Worm (Caenorhabditis elegans): ENCODE data around the gene chtb-2.

The chtb-2 gene

DNA sequence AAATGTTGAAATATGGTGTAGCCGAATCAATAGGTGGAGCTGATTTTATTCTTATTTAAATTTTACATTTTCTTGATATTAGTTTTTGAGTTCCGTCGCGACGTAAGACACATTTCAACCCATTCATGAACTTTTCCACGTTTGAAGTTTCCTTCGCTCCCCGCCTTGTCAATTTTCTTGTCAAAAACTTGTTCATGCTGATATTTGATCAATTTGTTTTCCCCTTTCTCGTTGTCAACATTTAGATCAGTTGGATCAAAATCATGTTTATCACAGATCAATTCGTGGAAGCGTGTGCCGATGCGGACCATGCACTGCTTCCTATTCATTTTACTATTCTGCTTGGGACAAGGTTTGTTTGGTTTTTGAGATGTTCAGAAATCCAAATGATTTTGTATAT lies at the start of gene chtb-2:
TSS of gene chtb-2 (plus strand) at position 301 of the 400 bp plus-strand sequence.
- TF ChIP-seq scrt-1 (GFP tag; IDR thresholded peaks at IDR 0.05) (no peak), ets-7 (tag; optimal IDR thresholded peaks at IDR 0.05) (no peak), pes-1 (GFP tag; IDR thresholded peaks at IDR 0.05) (no peak), B0310.2 (tag; optimal IDR thresholded peaks at IDR 0.05) (no peak), ceh-36 (tag; optimal IDR thresholded peaks at IDR 0.05) (no peak), aly-1 (tag; optimal IDR thresholded peaks at IDR 0.05) (no peak), hnd-1 (tag; optimal IDR thresholded peaks at IDR 0.05) (no peak), ceh-13 (GFP tag; optimal IDR thresholded peaks at IDR 0.05) (no peak), ama-1 (optimal IDR thresholded peaks at IDR 0.05) (no peak), sea-1 (GFP tag; conservative IDR thresholded peaks at IDR 0.05) (no peak), hmbx-1 (tag; optimal IDR thresholded peaks at IDR 0.05) (no peak)

ce11 chrIII:6436308-6436707 lies 46.7 kb upstream of the chtb-2 start, which contains the start of gene C05D11.1:
C05D11.1 (plus strand) TSS chrIII:6436608.
- TF ChIP-seq flt-1 (GFP tag; IDR thresholded peaks at IDR 0.05) (no peak), aly-1 (tag; optimal IDR thresholded peaks at IDR 0.05) (no peak), hnd-1 (tag; optimal IDR thresholded peaks at IDR 0.05) (no peak), sea-1 (GFP tag; conservative IDR thresholded peaks at IDR 0.05) (no peak), hmbx-1 (tag; optimal IDR thresholded peaks at IDR 0.05) (no peak), ets-7 (tag; optimal IDR thresholded peaks at IDR 0.05) (no peak), hmg-4 (GFP tag; optimal IDR thresholded peaks at IDR 0.05) (no peak)

DNA sequence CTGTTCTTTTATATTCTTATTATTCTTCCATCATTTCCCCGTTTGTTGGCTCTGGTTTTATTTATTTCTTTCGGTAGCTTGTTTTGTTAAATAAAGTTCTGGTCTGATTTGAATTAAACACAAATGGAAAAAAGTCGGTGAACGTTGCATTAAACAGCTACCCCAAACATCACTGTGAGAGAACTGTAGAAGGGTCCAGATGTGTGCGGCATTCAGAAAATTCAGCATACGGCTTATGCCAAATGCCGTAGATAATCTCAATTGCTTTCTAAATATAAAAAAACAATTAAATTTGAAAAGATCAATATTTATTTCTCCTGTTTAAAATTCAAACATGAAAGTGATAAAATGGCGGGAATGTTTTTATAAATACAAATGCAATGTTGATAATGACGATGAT lies 43.2 kb upstream of the chtb-2 start:
- TF ChIP-seq hmbx-1 (tag; optimal IDR thresholded peaks at IDR 0.05) (no peak), hnd-1 (tag; optimal IDR thresholded peaks at IDR 0.05) (no peak), sea-1 (GFP tag; conservative IDR thresholded peaks at IDR 0.05) (no peak), tbx-37 (GFP tag; conservative IDR thresholded peaks at IDR 0.05) (no peak), hmg-4 (GFP tag; optimal IDR thresholded peaks at IDR 0.05) (no peak), ceh-13 (GFP tag; optimal IDR thresholded peaks at IDR 0.05) (no peak), pes-1 (GFP tag; IDR thresholded peaks at IDR 0.05) (no peak), ama-1 (optimal IDR thresholded peaks at IDR 0.05) (no peak), ceh-36 (tag; optimal IDR thresholded peaks at IDR 0.05) (no peak), flt-1 (GFP tag; IDR thresholded peaks at IDR 0.05) (no peak), tra-4 (tag; optimal IDR thresholded peaks at IDR 0.05) (no peak), tbx-11 (GFP tag; IDR thresholded peaks at IDR 0.05) (no peak), ets-7 (tag; optimal IDR thresholded peaks at IDR 0.05) (no peak), scrt-1 (GFP tag; IDR thresholded peaks at IDR 0.05) (no peak), F13C5.2 (tag; optimal IDR thresholded peaks at IDR 0.05) (no peak), B0310.2 (tag; optimal IDR thresholded peaks at IDR 0.05) (no peak), aly-1 (tag; optimal IDR thresholded peaks at IDR 0.05) (no peak)

ce11 chrIII:6442305-6443125 lies 40.5 kb upstream of the chtb-2 start, which contains the start of gene mel-32:
mel-32 (minus strand) TSS chrIII:6443000.
- no peak for TF ChIP-seq aly-1 (tag; optimal IDR thresholded peaks at IDR 0.05)
- TF ChIP-seq ama-1 (optimal IDR thresholded peaks at IDR 0.05) = peak; percentile 21

- no peak for TF ChIP-seq sea-1 (GFP tag; conservative IDR thresholded peaks at IDR 0.05)
- no peak for TF ChIP-seq B0310.2 (tag; optimal IDR thresholded peaks at IDR 0.05)
- no peak for TF ChIP-seq hmbx-1 (tag; optimal IDR thresholded peaks at IDR 0.05)
- TF ChIP-seq ceh-13 (GFP tag; optimal IDR thresholded peaks at IDR 0.05) = no peak
- TF ChIP-seq ceh-36 (tag; optimal IDR thresholded peaks at IDR 0.05) = no peak
- no peak for TF ChIP-seq aly-1 (tag; optimal IDR thresholded peaks at IDR 0.05)
- TF ChIP-seq tra-4 (tag; optimal IDR thresholded peaks at IDR 0.05) = no peak
- TF ChIP-seq scrt-1 (GFP tag; IDR thresholded peaks at IDR 0.05) = no peak
- TF ChIP-seq tbx-11 (GFP tag; IDR thresholded peaks at IDR 0.05) = no peak
- no peak for TF ChIP-seq flt-1 (GFP tag; IDR thresholded peaks at IDR 0.05)
These were observed 38.7 kb upstream of the chtb-2 start, which contains the start of gene C05D11.13 for ce11 chrIII:6444335-6444734. C05D11.13 (minus strand) TSS chrIII:6444586.

DNA sequence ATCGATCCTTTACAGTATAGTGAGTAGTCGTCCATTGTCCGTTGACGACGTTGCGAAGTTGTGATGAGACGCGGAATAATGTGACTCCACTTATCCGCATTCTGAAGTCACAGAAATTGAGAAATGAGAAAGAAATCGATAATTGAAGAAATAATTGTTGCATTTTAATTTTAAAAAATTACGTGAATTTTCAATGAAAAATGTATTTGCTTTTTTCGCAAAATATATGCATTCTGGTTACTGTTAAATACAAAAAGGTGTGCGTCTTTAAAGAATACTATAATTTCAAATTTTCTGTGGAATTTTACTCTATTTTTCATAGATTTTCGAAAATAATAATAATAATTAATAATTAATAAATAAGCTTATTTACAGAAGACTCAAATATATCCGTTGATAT lies 36.2 kb upstream of the chtb-2 start, which contains the start of gene let-721:
TSS of gene let-721 (minus strand) at position 101 of the 400 bp plus-strand sequence.
- TF ChIP-seq pes-1 (GFP tag; IDR thresholded peaks at IDR 0.05) = no peak
- TF ChIP-seq scrt-1 (GFP tag; IDR thresholded peaks at IDR 0.05) = no peak
- TF ChIP-seq B0310.2 (tag; optimal IDR thresholded peaks at IDR 0.05) = no peak
- no peak for TF ChIP-seq ets-7 (tag; optimal IDR thresholded peaks at IDR 0.05)

ce11 chrIII:6447521-6447920 lies 35.5 kb upstream of the chtb-2 start:
- TF ChIP-seq sea-1 (GFP tag; conservative IDR thresholded peaks at IDR 0.05) (0 out of 2 replicates have a peak, but pooled peaks have one; percentile 30), aly-1 (tag; optimal IDR thresholded peaks at IDR 0.05) (no peak)

ce11 chrIII:6449854-6450253 lies 33.2 kb upstream of the chtb-2 start:
- peak; percentile 34; the same call in 1 of the 2 replicates for TF ChIP-seq pes-1 (GFP tag; IDR thresholded peaks at IDR 0.05)
- TF ChIP-seq ceh-13 (GFP tag; optimal IDR thresholded peaks at IDR 0.05) = no peak
- peak; percentile 70 for TF ChIP-seq ama-1 (optimal IDR thresholded peaks at IDR 0.05)
- no peak for TF ChIP-seq aly-1 (tag; optimal IDR thresholded peaks at IDR 0.05)
